Fruit fly (Drosophila melanogaster) whole organism, embryonic: ENCODE results near the gene CG16734.

Experiments used
- CG10209 ChIP-seq: fragments of 200-800 bp; sonication (Bioruptor generic); optimal IDR thresholded peaks from 3 replicates; lab custom pipeline; 2017; ENCODE audit warnings: missing biosample characterization, mild to moderate bottlenecking, missing genetic modification characterization, missing genetic modification reagents
- CG12104 ChIP-seq: fragments of 200-800 bp; sonication (Bioruptor generic); optimal IDR thresholded peaks from 3 replicates; lab custom pipeline; 2016; ENCODE audit warnings: missing biosample characterization, missing genetic modification characterization
- CG16813 ChIP-seq: fragments of 200-800 bp; sonication (Bioruptor generic); IDR thresholded peaks from 3 replicates; pipeline ENCODE4 v1.3.6; 2022; ENCODE audit warnings: missing biosample characterization, missing genetic modification characterization; ENCODE audit not compliant: partially characterized antibody
- CG17328 ChIP-seq: fragments of 200-800 bp; sonication (Bioruptor generic); IDR thresholded peaks from 2 replicates; pipeline ENCODE4 v1.3.6; 2022; ENCODE audit warnings: missing biosample characterization, missing genetic modification characterization
- CG18262 ChIP-seq: fragments of 200-800 bp; optimal IDR thresholded peaks from 3 replicates; lab custom pipeline; 2019; ENCODE audit warnings: missing biosample characterization, mild to moderate bottlenecking, missing genetic modification characterization, moderate library complexity
- CG2202 ChIP-seq: fragments of 200-800 bp; sonication (Bioruptor generic); optimal IDR thresholded peaks from 2 replicates; lab custom pipeline; 2018; ENCODE audit warnings: missing biosample characterization, mild to moderate bottlenecking, missing genetic modification characterization
- CG2678 ChIP-seq: fragments of 200-800 bp; sonication (Bioruptor generic); optimal IDR thresholded peaks from 3 replicates; lab custom pipeline; 2019; ENCODE audit warnings: missing biosample characterization, mild to moderate bottlenecking, missing genetic modification characterization, moderate library complexity
- CG2712 ChIP-seq: fragments of 200-800 bp; optimal IDR thresholded peaks from 3 replicates; lab custom pipeline; 2019; ENCODE audit warnings: missing biosample characterization, mild to moderate bottlenecking, missing genetic modification characterization, moderate library complexity
- CG3065 ChIP-seq: fragments of 200-800 bp; sonication (Bioruptor generic); optimal IDR thresholded peaks from 2 replicates; lab custom pipeline; 2016; ENCODE audit warnings: missing biosample characterization, missing genetic modification characterization
- CG31388 ChIP-seq: fragments of 200-800 bp; sonication (Bioruptor generic); optimal IDR thresholded peaks from 2 replicates; lab custom pipeline; 2016; ENCODE audit warnings: missing biosample characterization, missing genetic modification characterization
- CG3281 ChIP-seq: fragments of 200-800 bp; sonication (Bioruptor generic); optimal IDR thresholded peaks from 3 replicates; lab custom pipeline; 2017; ENCODE audit warnings: missing biosample characterization, mild to moderate bottlenecking, missing genetic modification characterization
- CG42726 ChIP-seq: fragments of 200-800 bp; sonication (Bioruptor generic); IDR thresholded peaks from 2 replicates; pipeline ENCODE4 v1.3.6; 2022; ENCODE audit warnings: missing biosample characterization, missing genetic modification characterization; ENCODE audit not compliant: partially characterized antibody
- CG4820 ChIP-seq: fragments of 200-800 bp; sonication (Bioruptor generic); optimal IDR thresholded peaks from 3 replicates; lab custom pipeline; 2016; ENCODE audit warnings: missing biosample characterization, missing genetic modification characterization
- CG6765 ChIP-seq: fragments of 200-800 bp; sonication (Bioruptor generic); optimal IDR thresholded peaks from 3 replicates; lab custom pipeline; 2017; ENCODE audit warnings: missing biosample characterization, mild to moderate bottlenecking, missing genetic modification characterization
- CG9797 ChIP-seq: fragments of 200-800 bp; sonication (Bioruptor generic); optimal IDR thresholded peaks from 3 replicates; lab custom pipeline; 2018; ENCODE audit warnings: missing biosample characterization, mild to moderate bottlenecking, missing genetic modification characterization
- Dek ChIP-seq: fragments of 200-800 bp; sonication (Bioruptor generic); optimal IDR thresholded peaks from 3 replicates; lab custom pipeline; 2019; ENCODE audit warnings: missing biosample characterization, mild to moderate bottlenecking, missing genetic modification characterization, moderate library complexity
- Dll ChIP-seq: fragments of 200-800 bp; sonication (Bioruptor generic); IDR thresholded peaks from 4 replicates; pipeline ENCODE4 v1.3.6; 2022; ENCODE audit warnings: missing biosample characterization, missing genetic modification characterization; ENCODE audit not compliant: partially characterized antibody
- Dp ChIP-seq: fragments of 200-800 bp; sonication (Bioruptor generic); optimal IDR thresholded peaks from 2 replicates; lab custom pipeline; 2018; ENCODE audit warnings: missing biosample characterization, mild to moderate bottlenecking, missing genetic modification characterization, moderate library complexity
- E2f1 ChIP-seq: fragments of 200-800 bp; sonication (Bioruptor generic); IDR thresholded peaks from 2 replicates; pipeline ENCODE4 v1.3.6; 2022; ENCODE audit warnings: missing biosample characterization, missing genetic modification characterization
- Hmx ChIP-seq: fragments of 200-800 bp; sonication (Bioruptor generic); optimal IDR thresholded peaks from 2 replicates; lab custom pipeline; 2016; ENCODE audit warnings: missing biosample characterization, missing genetic modification characterization
- Jarid2 ChIP-seq: fragments of 200-800 bp; sonication (Bioruptor generic); optimal IDR thresholded peaks from 3 replicates; lab custom pipeline; 2017; ENCODE audit warnings: mild to moderate bottlenecking, missing biosample characterization, missing genetic modification reagents, missing genetic modification characterization
- Myb ChIP-seq: fragments of 200-800 bp; sonication (Bioruptor generic); optimal IDR thresholded peaks from 2 replicates; lab custom pipeline; 2016; ENCODE audit warnings: missing biosample characterization, missing genetic modification characterization
- NFAT ChIP-seq: fragments of 200-800 bp; sonication (Bioruptor generic); IDR thresholded peaks from 2 replicates; pipeline ENCODE4 v1.3.6; 2022; ENCODE audit warnings: missing biosample characterization, missing genetic modification characterization
- Oli ChIP-seq: fragments of 200-800 bp; sonication (Bioruptor generic); optimal IDR thresholded peaks from 2 replicates; lab custom pipeline; 2018; ENCODE audit warnings: missing biosample characterization, mild to moderate bottlenecking, missing genetic modification characterization, moderate library complexity
- Side ChIP-seq: fragments of 200-800 bp; sonication (Bioruptor generic); optimal IDR thresholded peaks from 2 replicates; lab custom pipeline; 2016; ENCODE audit warnings: missing biosample characterization, missing genetic modification characterization
- Sox102F ChIP-seq: fragments of 200-800 bp; sonication (Bioruptor generic); optimal IDR thresholded peaks from 2 replicates; lab custom pipeline; 2018; ENCODE audit warnings: missing biosample characterization, mild to moderate bottlenecking, missing genetic modification characterization, moderate library complexity
- Tbp ChIP-seq: fragments of >200 bp; optimal IDR thresholded peaks from 2 replicates; lab custom pipeline; 2018; ENCODE audit warnings: missing biosample characterization, missing genetic modification characterization
- ara ChIP-seq: fragments of 200-800 bp; sonication (Bioruptor generic); IDR thresholded peaks from 2 replicates; pipeline ENCODE4 v1.3.6; 2022; ENCODE audit warnings: missing biosample characterization, missing genetic modification characterization
- da ChIP-seq: fragments of 200-800 bp; sonication (Bioruptor generic); optimal IDR thresholded peaks from 2 replicates; lab custom pipeline; 2016; ENCODE audit warnings: missing biosample characterization, missing genetic modification characterization
- dysf ChIP-seq: fragments of 200-800 bp; sonication (Bioruptor generic); IDR thresholded peaks from 3 replicates; pipeline ENCODE4 v1.3.6; 2022; ENCODE audit warnings: missing biosample characterization, missing genetic modification characterization
- fd96Cb ChIP-seq: fragments of 200-800 bp; sonication (Bioruptor generic); optimal IDR thresholded peaks from 2 replicates; lab custom pipeline; 2018; ENCODE audit warnings: missing biosample characterization, mild to moderate bottlenecking, missing genetic modification characterization, moderate library complexity
- gcm ChIP-seq: fragments of 200-800 bp; sonication (Bioruptor generic); optimal IDR thresholded peaks from 2 replicates; lab custom pipeline; 2019; ENCODE audit warnings: missing biosample characterization, mild to moderate bottlenecking, missing genetic modification characterization, moderate library complexity
- gem ChIP-seq: fragments of 200-800 bp; sonication (Bioruptor generic); optimal IDR thresholded peaks from 2 replicates; lab custom pipeline; 2019; ENCODE audit warnings: missing biosample characterization, mild to moderate bottlenecking, missing genetic modification characterization, moderate library complexity
- knrl ChIP-seq: fragments of 200-800 bp; sonication (Bioruptor generic); IDR thresholded peaks from 3 replicates; pipeline ENCODE4 v1.3.6; 2022; ENCODE audit warnings: missing biosample characterization, missing genetic modification characterization; ENCODE audit not compliant: partially characterized antibody
- luna ChIP-seq: fragments of 200-800 bp; sonication (Bioruptor generic); optimal IDR thresholded peaks from 2 replicates; lab custom pipeline; 2016; ENCODE audit warnings: missing biosample characterization, missing genetic modification characterization
- mirr ChIP-seq: fragments of 200-800 bp; sonication (Bioruptor generic); optimal IDR thresholded peaks from 3 replicates; lab custom pipeline; 2018; ENCODE audit warnings: missing biosample characterization, mild to moderate bottlenecking, missing genetic modification characterization
- peb ChIP-seq: fragments of 200-800 bp; sonication (Bioruptor generic); IDR thresholded peaks from 2 replicates; pipeline ENCODE4 v1.3.6; 2022; ENCODE audit warnings: missing biosample characterization, missing genetic modification characterization
- psq ChIP-seq: fragments of 200-800 bp; sonication (Bioruptor generic); optimal IDR thresholded peaks from 2 replicates; lab custom pipeline; 2017; ENCODE audit warnings: missing biosample characterization, missing genetic modification characterization
- pzg ChIP-seq: fragments of 200-800 bp; sonication (Bioruptor generic); optimal IDR thresholded peaks from 3 replicates; lab custom pipeline; 2018; ENCODE audit warnings: missing biosample characterization, mild to moderate bottlenecking, missing genetic modification characterization, moderate library complexity
- sima ChIP-seq: fragments of 200-800 bp; sonication (Bioruptor generic); optimal IDR thresholded peaks from 2 replicates; lab custom pipeline; 2016; ENCODE audit warnings: missing biosample characterization, missing genetic modification characterization
- sna ChIP-seq: fragments of 200-800 bp; sonication (Bioruptor generic); IDR thresholded peaks from 2 replicates; pipeline ENCODE4 v1.3.6; 2022; ENCODE audit warnings: missing biosample characterization, missing genetic modification characterization; ENCODE audit not compliant: partially characterized antibody
- sr ChIP-seq: fragments of 200-800 bp; sonication (Bioruptor generic); IDR thresholded peaks from 3 replicates; pipeline ENCODE4 v1.3.6; 2022; ENCODE audit warnings: missing biosample characterization, missing genetic modification characterization
- ssp ChIP-seq: fragments of 200-800 bp; sonication (Bioruptor generic); IDR thresholded peaks from 2 replicates; pipeline ENCODE4 v1.3.6; 2022; ENCODE audit warnings: missing biosample characterization, missing genetic modification characterization
- vfl ChIP-seq: fragments of 200-800 bp; sonication (Bioruptor generic); optimal IDR thresholded peaks from 2 replicates; lab custom pipeline; 2016; ENCODE audit warnings: missing biosample characterization, missing genetic modification characterization
- zen2 ChIP-seq: fragments of 200-800 bp; sonication (Bioruptor generic); IDR thresholded peaks from 3 replicates; pipeline ENCODE4 v1.3.6; 2022; ENCODE audit warnings: missing biosample characterization, missing genetic modification characterization; ENCODE audit not compliant: partially characterized antibody
- zfh1 ChIP-seq: fragments of 200-800 bp; sonication (Bioruptor generic); IDR thresholded peaks from 3 replicates; pipeline ENCODE4 v1.3.6; 2022; ENCODE audit warnings: missing biosample characterization, missing genetic modification characterization

CG16734 gene

dm6 chr3R:9239941-9240400 lies 14.9 kb upstream of the CG16734 start (continued):
- TF ChIP-seq sna (GFP tag; lab: Robert Waterston, UW), result peak; percentile 79
- TF ChIP-seq gem (tag; lab: Kevin White, UChicago), result no peak
- TF ChIP-seq CG2712 (tag; lab: Kevin White, UChicago), result peak; percentile 46
- peak; percentile 80 for TF ChIP-seq Dp (GFP tag; lab: Kevin White, UChicago)

- TF ChIP-seq psq (GFP tag; lab: Kevin White, UChicago) (no peak), vfl (GFP tag; lab: Kevin White, UChicago) (no peak), CG17328 (no peak), fd96Cb (no peak), CG9797 (GFP tag; lab: Kevin White, UChicago) (no peak), CG12104 (no peak), Jarid2 (GFP tag; lab: Kevin White, UChicago) (no peak), NFAT (GFP tag; lab: Robert Waterston, UW) (no peak), da (GFP tag; lab: Kevin White, UChicago) (no peak), Sox102F (GFP tag; lab: Kevin White, UChicago) (no peak), peb (GFP tag; lab: Robert Waterston, UW) (no peak)
These were observed 14.3 kb upstream of the CG16734 start, which contains the start of gene D1 for dm6 chr3R:9240554-9240953. D1 (minus strand) TSS chr3R:9240654.

dm6 chr3R:9245576-9246200 lies 9.2 kb upstream of the CG16734 start, which contains the start of gene Vps15:
Vps15 (minus strand) TSS chr3R:9245869.
- TF ChIP-seq Hmx (GFP tag; lab: Kevin White, UChicago) (peak; percentile 70), zfh1 (peak; percentile 81), CG2202 (tag; lab: Kevin White, UChicago) (peak; percentile 35), Myb (GFP tag; lab: Kevin White, UChicago) (peak; percentile 18), knrl (GFP tag; lab: Robert Waterston, UW) (peak; percentile 74), ssp (GFP tag; lab: Robert Waterston, UW) (no peak), CG42726 (no peak), Tbp (GFP tag; lab: Kevin White, UChicago) (no peak), pzg (peak; percentile 54), zen2 (GFP tag; lab: Robert Waterston, UW) (peak; percentile 74; the same call in 2 of the 3 replicates), CG18262 (tag; lab: Kevin White, UChicago) (peak; percentile 84), Dek (tag; lab: Kevin White, UChicago) (peak; percentile 75), CG9797 (GFP tag; lab: Kevin White, UChicago) (no peak), Oli (tag; lab: Kevin White, UChicago) (peak; percentile 54), CG6765 (GFP tag; lab: Kevin White, UChicago) (peak; percentile 47), dysf (GFP tag; lab: Robert Waterston, UW) (peak; percentile 72), sima (GFP tag; lab: Kevin White, UChicago) (peak; percentile 18), CG2678 (tag; lab: Kevin White, UChicago) (peak; percentile 88), Side (peak; percentile 75), ara (GFP tag; lab: Robert Waterston, UW) (peak; percentile 45; the same call in 1 of the 2 replicates), CG10209 (GFP tag; lab: Kevin White, UChicago) (peak; percentile 58), gcm (GFP tag; lab: Kevin White, UChicago) (peak; percentile 56), CG3065 (GFP tag; lab: Kevin White, UChicago) (peak; percentile 54), E2f1 (GFP tag; lab: Robert Waterston, UW) (peak; percentile 47; the same call in 1 of the 2 replicates), Dll (GFP tag; lab: Robert Waterston, UW) (peak; percentile 97), luna (GFP tag; lab: Kevin White, UChicago) (peak; percentile 24), CG31388 (GFP tag; lab: Kevin White, UChicago) (peak; percentile 19), CG16813 (peak; percentile 82), sr (GFP tag; lab: Robert Waterston, UW) (no peak), CG4820 (GFP tag; lab: Kevin White, UChicago) (peak; percentile 69), mirr (GFP tag; lab: Kevin White, UChicago) (no peak), CG3281 (GFP tag; lab: Kevin White, UChicago) (peak; percentile 72)
